Fruit fly (Drosophila melanogaster) whole organism, prepupa: ENCODE results near the gene CG32371.

Experiments used
- Blimp-1 ChIP-seq: fragments of 200-800 bp; sonication (Bioruptor generic); optimal IDR thresholded peaks from 3 replicates; lab custom pipeline; 2017; ENCODE audit warnings: missing biosample characterization, missing genetic modification characterization, mild to moderate bottlenecking, moderate library complexity, missing genetic modification reagents
- CG10669 ChIP-seq: fragments of 200-800 bp; sonication (Bioruptor generic); optimal IDR thresholded peaks from 3 replicates; lab custom pipeline; 2018; ENCODE audit warnings: missing biosample characterization, mild to moderate bottlenecking, missing genetic modification characterization, moderate library complexity
- CG11294 ChIP-seq: fragments of 200-800 bp; sonication (Bioruptor generic); IDR thresholded peaks from 2 replicates; pipeline ENCODE4 v1.3.6; 2022; ENCODE audit warnings: missing biosample characterization, missing genetic modification characterization
- CG11762 ChIP-seq: fragments of 200-800 bp; sonication (Bioruptor generic); optimal IDR thresholded peaks from 3 replicates; lab custom pipeline; 2016; ENCODE audit warnings: missing biosample characterization, missing genetic modification characterization; ENCODE audit not compliant: insufficient read depth
- CG11902 ChIP-seq: fragments of 200-800 bp; sonication (Bioruptor generic); optimal IDR thresholded peaks from 3 replicates; lab custom pipeline; 2016; ENCODE audit warnings: missing biosample characterization, missing genetic modification characterization
- CG1621 ChIP-seq: fragments of 200-800 bp; sonication (Bioruptor generic); optimal IDR thresholded peaks from 3 replicates; lab custom pipeline; 2018; ENCODE audit warnings: missing biosample characterization, mild to moderate bottlenecking, missing genetic modification characterization
- CG16779 ChIP-seq: fragments of 200-800 bp; sonication (Bioruptor generic); optimal IDR thresholded peaks from 3 replicates; lab custom pipeline; 2017; ENCODE audit warnings: missing biosample characterization, mild to moderate bottlenecking, missing genetic modification characterization
- CG3032 ChIP-seq: fragments of 200-800 bp; optimal IDR thresholded peaks from 2 replicates; lab custom pipeline; 2019; ENCODE audit warnings: missing biosample characterization, mild to moderate bottlenecking, missing genetic modification characterization, moderate library complexity
- CG34406 ChIP-seq: fragments of 200-800 bp; sonication (Bioruptor generic); optimal IDR thresholded peaks from 3 replicates; lab custom pipeline; 2016; ENCODE audit warnings: missing biosample characterization, missing genetic modification characterization
- CG4318 ChIP-seq: fragments of 200-800 bp; sonication (Bioruptor generic); optimal IDR thresholded peaks from 3 replicates; lab custom pipeline; 2017; ENCODE audit warnings: missing biosample characterization, mild to moderate bottlenecking, missing genetic modification characterization
- CG6163 ChIP-seq: fragments of 200-800 bp; sonication (Bioruptor generic); IDR thresholded peaks from 3 replicates; pipeline ENCODE4 v1.3.6; 2022; ENCODE audit warnings: missing biosample characterization, missing genetic modification characterization
- CG6792 ChIP-seq: fragments of 200-800 bp; sonication (Bioruptor generic); optimal IDR thresholded peaks from 3 replicates; lab custom pipeline; 2016; ENCODE audit warnings: missing biosample characterization, missing genetic modification characterization
- CG6808 ChIP-seq: fragments of 200-800 bp; sonication (Bioruptor generic); optimal IDR thresholded peaks from 3 replicates; lab custom pipeline; 2017; ENCODE audit warnings: missing biosample characterization, missing genetic modification characterization, mild to moderate bottlenecking, moderate library complexity, missing genetic modification reagents
- CG6854 ChIP-seq: fragments of 200-800 bp; sonication (Bioruptor generic); optimal IDR thresholded peaks from 2 replicates; lab custom pipeline; 2017; ENCODE audit warnings: missing biosample characterization, mild to moderate bottlenecking, missing genetic modification characterization
- CG7368 ChIP-seq: fragments of 200-800 bp; sonication (Bioruptor generic); optimal IDR thresholded peaks from 3 replicates; lab custom pipeline; 2016; ENCODE audit warnings: missing biosample characterization, missing genetic modification characterization
- CG8319 ChIP-seq: fragments of 200-800 bp; sonication (Bioruptor generic); optimal IDR thresholded peaks from 3 replicates; lab custom pipeline; 2016; ENCODE audit warnings: missing biosample characterization, missing genetic modification characterization
- CG9139 ChIP-seq: fragments of 200-800 bp; sonication (Bioruptor generic); optimal IDR thresholded peaks from 3 replicates; lab custom pipeline; 2017; ENCODE audit warnings: missing biosample characterization, mild to moderate bottlenecking, missing genetic modification characterization
- Eip78C ChIP-seq: fragments of 200-800 bp; sonication (Bioruptor generic); peaks from one replicate; lab custom pipeline; 2016; ENCODE audit warnings: missing biosample characterization, missing genetic modification characterization
- Eip93F ChIP-seq: fragments of 200-800 bp; sonication (Bioruptor generic); optimal IDR thresholded peaks from 2 replicates; lab custom pipeline; 2016; ENCODE audit warnings: missing biosample characterization, mild to moderate bottlenecking, missing genetic modification characterization
- Hr38 ChIP-seq: sonication (Bioruptor generic); optimal IDR thresholded peaks from 2 replicates; lab custom pipeline; 2016; ENCODE audit warnings: missing biosample characterization, missing genetic modification characterization
- Hr39 ChIP-seq: fragments of 200-800 bp; sonication (Bioruptor generic); optimal IDR thresholded peaks from 2 replicates; lab custom pipeline; 2016; ENCODE audit warnings: missing biosample characterization, missing genetic modification characterization
- Hr4 ChIP-seq: fragments of 200-800 bp; sonication (Bioruptor generic); optimal IDR thresholded peaks from 3 replicates; lab custom pipeline; 2016; ENCODE audit warnings: missing biosample characterization, missing genetic modification characterization
- Lpt ChIP-seq: fragments of 200-800 bp; sonication (Bioruptor generic); optimal IDR thresholded peaks from 3 replicates; lab custom pipeline; 2016; ENCODE audit warnings: missing biosample characterization, missing genetic modification characterization
- OdsH ChIP-seq: fragments of 200-800 bp; sonication (Bioruptor generic); optimal IDR thresholded peaks from 3 replicates; lab custom pipeline; 2016; ENCODE audit warnings: missing biosample characterization, missing genetic modification characterization
- Smox ChIP-seq: fragments of 200-800 bp; sonication (Bioruptor generic); optimal IDR thresholded peaks from 3 replicates; lab custom pipeline; 2016; ENCODE audit warnings: missing biosample characterization, missing genetic modification characterization
- Sox14 ChIP-seq: fragments of 200-800 bp; sonication (Bioruptor generic); optimal IDR thresholded peaks from 3 replicates; lab custom pipeline; 2016; ENCODE audit warnings: missing biosample characterization, missing genetic modification characterization
- Sox15 ChIP-seq: fragments of 200-800 bp; sonication (Bioruptor generic); optimal IDR thresholded peaks from 3 replicates; lab custom pipeline; 2016; ENCODE audit warnings: missing biosample characterization, missing genetic modification characterization
- acj6 ChIP-seq: fragments of 200-800 bp; sonication (Bioruptor generic); optimal IDR thresholded peaks from 3 replicates; lab custom pipeline; 2016; ENCODE audit warnings: missing biosample characterization, missing genetic modification characterization
- dac ChIP-seq: fragments of 200-800 bp; sonication (Bioruptor generic); optimal IDR thresholded peaks from 2 replicates; lab custom pipeline; 2017; ENCODE audit warnings: missing biosample characterization, mild to moderate bottlenecking, missing genetic modification characterization
- dsx ChIP-seq: fragments of 200-800 bp; optimal IDR thresholded peaks from 3 replicates; lab custom pipeline; 2019; ENCODE audit warnings: missing biosample characterization, mild to moderate bottlenecking, missing genetic modification characterization, moderate library complexity; ENCODE audit not compliant: poor library complexity, severe bottlenecking
- eg ChIP-seq: fragments of 200-800 bp; sonication (Bioruptor generic); IDR thresholded peaks from 3 replicates; pipeline ENCODE4 v1.3.6; 2022; ENCODE audit warnings: missing biosample characterization, missing genetic modification characterization
- esn ChIP-seq: fragments of 200-800 bp; sonication (Bioruptor generic); optimal IDR thresholded peaks from 2 replicates; lab custom pipeline; 2016; ENCODE audit warnings: missing biosample characterization, mild to moderate bottlenecking, missing genetic modification characterization, moderate library complexity
- fd59A ChIP-seq: fragments of 200-800 bp; sonication (Bioruptor generic); optimal IDR thresholded peaks from 2 replicates; lab custom pipeline; 2017; ENCODE audit warnings: missing biosample characterization, mild to moderate bottlenecking, missing genetic modification characterization, missing genetic modification reagents
- fd85E ChIP-seq: fragments of 200-800 bp; sonication (Bioruptor generic); optimal IDR thresholded peaks from 3 replicates; lab custom pipeline; 2016; ENCODE audit warnings: missing biosample characterization, missing genetic modification characterization
- fkh ChIP-seq: fragments of 200-800 bp; sonication (Bioruptor generic); optimal IDR thresholded peaks from 3 replicates; lab custom pipeline; 2017; ENCODE audit warnings: missing biosample characterization, mild to moderate bottlenecking, missing genetic modification characterization, moderate library complexity
- lz ChIP-seq: fragments of 200-800 bp; sonication (Bioruptor generic); optimal IDR thresholded peaks from 3 replicates; lab custom pipeline; 2016; ENCODE audit warnings: missing biosample characterization, missing genetic modification characterization
- net ChIP-seq: fragments of 200-800 bp; sonication (Bioruptor generic); optimal IDR thresholded peaks from 3 replicates; lab custom pipeline; 2016; ENCODE audit warnings: missing biosample characterization, missing genetic modification characterization
- salr ChIP-seq, 2 experiments: fragments of 200-800 bp; sonication (Bioruptor generic); optimal IDR thresholded peaks; 3 replicates each; lab custom pipeline; 2016 to 2018; ENCODE audit warnings: missing biosample characterization in 2 of 2, missing genetic modification characterization in 2 of 2, mild to moderate bottlenecking in 1 of 2
- ss ChIP-seq, 2 experiments: fragments of 200-800 bp; sonication (Bioruptor generic); optimal IDR thresholded peaks; 2 replicates in 1 of 2; 3 replicates in 1 of 2; lab custom pipeline; 2017 to 2018; ENCODE audit warnings: mild to moderate bottlenecking in 2 of 2, missing biosample characterization in 2 of 2, missing genetic modification characterization in 2 of 2, moderate library complexity in 1 of 2
- svp ChIP-seq: fragments of 200-800 bp; sonication (Bioruptor generic); peaks from one replicate; lab custom pipeline; 2016; ENCODE audit warnings: missing biosample characterization, missing genetic modification characterization
- topi ChIP-seq: fragments of 200-800 bp; sonication (Bioruptor generic); optimal IDR thresholded peaks from 3 replicates; lab custom pipeline; 2016; ENCODE audit warnings: missing biosample characterization, missing genetic modification characterization
- vri ChIP-seq: fragments of 200-800 bp; sonication (Bioruptor generic); optimal IDR thresholded peaks from 3 replicates; lab custom pipeline; 2016; ENCODE audit warnings: missing biosample characterization, mild to moderate bottlenecking, missing genetic modification characterization

Gene CG32371

DNA sequence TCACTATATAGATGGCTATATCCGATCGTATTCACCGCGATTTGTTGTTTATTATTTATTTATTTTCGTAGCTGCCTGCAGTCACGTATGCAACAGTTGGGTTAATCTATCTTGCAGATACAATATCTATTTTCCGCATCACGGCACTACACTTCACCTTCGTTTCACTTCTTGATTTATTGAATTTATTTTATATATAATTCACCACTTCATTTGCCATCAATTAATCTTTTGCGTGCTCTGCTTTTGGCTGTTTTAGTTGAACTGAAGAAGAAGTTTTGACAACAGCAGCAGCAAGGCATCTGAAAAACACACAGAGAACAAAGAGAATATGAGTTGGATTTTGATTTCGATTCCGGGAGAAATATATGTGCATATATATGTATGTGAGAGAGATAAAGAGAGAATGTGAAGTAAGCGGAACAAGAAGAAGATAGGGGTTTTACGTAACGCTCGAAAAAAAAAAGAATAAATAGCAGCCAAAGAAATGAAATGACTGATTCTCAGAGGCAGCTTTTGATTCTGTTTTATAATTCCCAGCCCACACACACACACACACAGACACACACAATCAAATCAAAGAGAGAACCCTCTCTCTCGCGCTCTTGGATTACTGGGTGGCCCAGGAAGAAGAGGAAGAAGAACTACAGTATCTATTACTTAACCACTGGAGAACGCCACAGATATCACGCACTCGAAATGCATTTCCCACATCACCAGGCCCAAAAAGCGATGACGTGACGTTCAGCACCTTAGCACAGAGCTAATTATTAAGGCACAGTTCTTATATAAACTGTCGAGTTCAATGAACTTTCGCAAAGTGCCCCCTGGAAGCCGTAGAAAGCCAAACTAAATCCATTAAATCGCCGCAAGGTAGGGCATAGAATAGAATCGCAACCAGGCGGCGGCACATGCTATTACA, 36.5 kb upstream of the CG32371 start (continued):
- TF ChIP-seq dac (GFP tag; lab: Kevin White, UChicago), result no peak
- no peak for TF ChIP-seq CG1621 (tag; lab: Kevin White, UChicago)
- TF ChIP-seq Lpt (GFP tag; lab: Kevin White, UChicago), result peak; percentile 9
- peak; percentile 3 for TF ChIP-seq CG6854 (GFP tag; lab: Kevin White, UChicago)
- no peak for TF ChIP-seq CG11902
- TF ChIP-seq CG6808 (GFP tag; lab: Kevin White, UChicago), result peak; percentile 28
- TF ChIP-seq CG9139 (GFP tag; lab: Kevin White, UChicago), result peak; percentile 59
- TF ChIP-seq, all 60 proteins: peak for 20

DNA sequence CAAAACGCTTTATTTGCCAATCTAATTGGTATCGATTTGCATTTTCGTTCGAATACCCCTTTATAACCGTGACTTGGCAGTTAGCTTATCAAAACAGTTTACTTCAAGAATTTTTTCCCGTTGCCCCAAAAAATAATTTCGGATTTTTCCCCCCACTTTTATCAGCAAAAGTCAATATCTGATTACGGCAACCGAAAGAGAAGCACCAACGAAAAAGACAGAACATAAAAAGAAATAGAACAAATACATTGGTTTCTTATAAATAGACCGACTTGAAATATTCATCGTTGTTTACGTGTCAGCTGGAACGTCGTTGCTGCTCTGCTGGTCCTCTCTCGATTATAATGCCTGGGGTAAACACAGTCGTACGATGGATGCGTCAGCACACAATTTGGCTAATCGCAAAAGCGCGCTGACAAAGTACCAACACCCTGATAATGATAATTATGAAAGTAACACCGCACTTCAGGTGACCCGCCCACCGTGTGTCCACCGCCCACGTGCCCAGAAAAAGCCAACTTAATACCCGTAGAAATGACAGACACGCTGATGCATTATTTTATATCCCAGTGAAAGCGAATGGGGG, 33.2 kb upstream of the CG32371 start:
- no peak for TF ChIP-seq esn
- TF ChIP-seq salr (GFP tag; optimal IDR thresholded peaks at IDR 0.05; lab: Kevin White, UChicago), result no peak
- TF ChIP-seq net, result no peak
- peak; percentile 52 for TF ChIP-seq fkh
- peak; percentile 5 for TF ChIP-seq svp (GFP tag; lab: Kevin White, UChicago)
- no peak for TF ChIP-seq Eip93F (GFP tag; lab: Kevin White, UChicago)
- no peak for TF ChIP-seq CG6854 (GFP tag; lab: Kevin White, UChicago)
- peak; percentile 82 for TF ChIP-seq vri (GFP tag; lab: Kevin White, UChicago)
- TF ChIP-seq CG11294 (GFP tag; lab: Robert Waterston, UW), result no peak
- no peak for TF ChIP-seq CG16779
- TF ChIP-seq CG10669 (GFP tag; lab: Kevin White, UChicago), result no peak
- no peak for TF ChIP-seq CG6163
- TF ChIP-seq dac (GFP tag; lab: Kevin White, UChicago), result no peak
- no peak for TF ChIP-seq Hr39 (GFP tag; lab: Kevin White, UChicago)
- no peak for TF ChIP-seq fd59A (GFP tag; lab: Kevin White, UChicago)
- TF ChIP-seq Hr38 (GFP tag; lab: Kevin White, UChicago), result no peak

DNA sequence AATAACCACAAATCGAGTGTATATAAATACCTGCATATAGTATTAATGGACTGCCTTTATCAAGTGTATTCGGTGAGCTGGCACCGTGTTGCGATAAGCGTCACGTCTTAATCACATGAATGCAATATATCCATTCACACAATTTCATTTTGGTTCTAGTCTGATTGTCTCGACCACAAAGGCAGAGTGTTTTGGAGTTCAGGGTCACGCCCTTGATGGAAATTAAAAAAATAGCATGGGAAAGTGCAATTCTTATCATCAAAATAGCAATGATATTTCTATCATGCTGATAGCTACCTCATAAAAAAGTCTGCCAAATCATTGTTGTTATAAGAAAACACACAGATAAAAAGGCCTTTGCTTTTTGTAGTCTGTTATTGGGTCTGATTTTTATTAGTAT, 24.6 kb upstream of the CG32371 start:
- TF ChIP-seq Eip93F (GFP tag; lab: Kevin White, UChicago) (peak; percentile 6), svp (GFP tag; lab: Kevin White, UChicago) (peak; percentile 92), CG11762 (GFP tag; lab: Kevin White, UChicago) (no peak)

DNA sequence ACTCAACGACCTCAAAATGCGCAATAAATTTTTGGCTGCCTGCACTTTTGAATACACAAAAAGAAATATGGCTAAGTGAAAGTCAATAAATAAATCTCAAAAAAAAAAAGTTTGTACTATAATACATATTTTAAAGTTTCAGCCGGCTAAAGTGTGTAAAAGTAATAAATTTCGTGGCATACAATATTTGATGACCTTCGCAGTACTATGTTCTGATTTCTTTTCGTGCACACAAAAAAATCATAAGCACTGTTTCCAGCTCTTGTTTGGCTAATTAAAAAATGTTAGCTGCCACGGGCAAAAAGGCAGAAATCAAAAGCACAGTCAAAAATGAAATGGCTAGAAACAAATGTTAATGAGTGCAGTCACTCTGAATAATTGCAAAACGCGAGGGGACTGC, 24.1 kb upstream of the CG32371 start:
- peak; percentile 41 for TF ChIP-seq CG34406 (GFP tag; lab: Kevin White, UChicago)
- no peak for TF ChIP-seq fd85E (GFP tag; lab: Kevin White, UChicago)
- TF ChIP-seq esn, result peak; percentile 89
- TF ChIP-seq CG3032 (tag; lab: Kevin White, UChicago), result no peak
- peak; percentile 53 for TF ChIP-seq Sox14
- TF ChIP-seq Sox15 (GFP tag; lab: Kevin White, UChicago), result peak; percentile 18
- peak; percentile 61 for TF ChIP-seq acj6 (GFP tag; lab: Kevin White, UChicago)
- TF ChIP-seq CG11902, result peak; percentile 39
- peak; percentile 77 for TF ChIP-seq Blimp-1 (GFP tag; lab: Kevin White, UChicago)
- no peak for TF ChIP-seq CG16779
- TF ChIP-seq ss (GFP tag; optimal IDR thresholded peaks at IDR 0.05; lab: Kevin White, UChicago), result no peak
- no peak for TF ChIP-seq Hr38 (GFP tag; lab: Kevin White, UChicago)
- TF ChIP-seq CG8319 (GFP tag; lab: Kevin White, UChicago), result peak; percentile 23
- peak; percentile 88 for TF ChIP-seq topi (GFP tag; lab: Kevin White, UChicago)
- no peak for TF ChIP-seq CG6808 (GFP tag; lab: Kevin White, UChicago)
- peak; percentile 47 for TF ChIP-seq OdsH (GFP tag; lab: Kevin White, UChicago)
- TF ChIP-seq dsx (GFP tag; lab: Kevin White, UChicago), result no peak
- peak; percentile 74 for TF ChIP-seq lz (GFP tag; lab: Kevin White, UChicago)
- no peak for TF ChIP-seq dac (GFP tag; lab: Kevin White, UChicago)
- TF ChIP-seq CG11294 (GFP tag; lab: Robert Waterston, UW), result no peak
- TF ChIP-seq Eip78C (GFP tag; lab: Kevin White, UChicago), result peak; percentile 67
- peak; percentile 12 for TF ChIP-seq CG7368 (GFP tag; lab: Kevin White, UChicago)
- no peak for TF ChIP-seq CG4318 (GFP tag; lab: Kevin White, UChicago)
- TF ChIP-seq Smox (GFP tag; lab: Kevin White, UChicago), result peak; percentile 86
- peak; percentile 42 for TF ChIP-seq CG6792 (GFP tag; lab: Kevin White, UChicago)
- TF ChIP-seq eg (GFP tag; lab: Robert Waterston, UW), result 0 out of 3 replicates have a peak, but pooled peaks have one; percentile 39
- TF ChIP-seq Hr4 (GFP tag; lab: Kevin White, UChicago), result peak; percentile 22
- peak; percentile 0 for TF ChIP-seq CG11762 (GFP tag; lab: Kevin White, UChicago)
